Worm (Caenorhabditis elegans) whole organism, L4/young adult: ENCODE measurements around the gene M02G9.4.

ENCODE experiments used
- W03F9.2 ChIP-seq: fragments of 150-350 bp; optimal IDR thresholded peaks from 2 replicates; lab custom pipeline; 2014; ENCODE audit warnings: missing biosample characterization, missing genetic modification characterization
- dao-5 ChIP-seq: sonication (generic microtip); optimal IDR thresholded peaks from 2 replicates; lab custom pipeline; 2016; ENCODE audit warnings: missing genotype, missing genetic modification characterization, moderate library complexity, missing compliant biosample characterization
- him-1 ChIP-seq: sonication (generic microtip); optimal IDR thresholded peaks from 2 replicates; lab custom pipeline; 2016; ENCODE audit warnings: missing genotype, missing genetic modification reagents, missing genetic modification characterization, missing compliant biosample characterization

Gene M02G9.4

DNA sequence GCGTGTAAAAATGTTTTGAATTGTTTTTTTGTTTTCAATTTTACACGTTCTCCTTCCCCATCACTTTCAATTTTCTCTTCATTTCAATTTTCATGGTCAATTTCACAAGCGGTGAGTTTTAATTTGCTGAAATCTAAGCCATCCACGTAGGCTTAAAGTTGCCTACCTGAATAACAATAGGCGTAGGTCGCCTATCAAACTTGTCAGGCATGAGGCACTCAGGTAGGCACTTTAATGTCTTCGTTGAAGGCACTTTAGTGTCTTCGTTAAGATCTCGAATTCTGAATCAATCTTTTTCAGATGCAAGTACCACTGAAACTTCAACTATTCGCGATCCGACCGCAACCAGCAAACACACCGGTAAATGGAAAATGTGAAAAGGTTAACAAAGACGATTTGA is 7.8 kb upstream of the M02G9.4 start, which contains the start of gene ZK970.8:
TSS of gene ZK970.8 (plus strand) at position 301 of the 400 bp plus-strand sequence.
- TF ChIP-seq W03F9.2 (tag; lab: Kevin White, UChicago) (no peak), dao-5 (tag; lab: Kevin White, UChicago) (no peak)

DNA sequence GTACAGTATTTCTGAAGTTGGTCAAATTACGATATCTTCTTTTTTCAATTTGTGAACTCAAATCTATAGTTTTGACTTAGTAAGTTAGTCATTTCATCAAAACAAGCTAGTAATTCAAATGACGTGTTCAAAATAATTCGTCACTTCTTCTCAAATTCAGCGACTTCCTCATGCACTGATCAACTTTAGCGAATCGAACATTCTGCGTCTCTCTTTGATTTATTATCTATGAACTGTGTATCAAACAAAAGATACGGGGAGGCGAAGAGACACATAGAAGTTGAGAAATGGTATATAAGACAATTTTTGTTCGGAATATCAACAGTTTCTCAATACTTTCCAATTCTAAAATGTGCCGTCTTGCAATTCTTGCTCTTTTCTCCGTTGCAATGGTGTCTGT is 5.1 kb upstream of the M02G9.4 start, which contains the start of gene srlf-34:
TSS of gene srlf-34 (plus strand) at position 321 of the 400 bp plus-strand sequence.
- TF ChIP-seq dao-5 (tag; lab: Kevin White, UChicago): no peak
- no peak for TF ChIP-seq him-1 (tag; lab: Kevin White, UChicago)
- no peak for TF ChIP-seq W03F9.2 (tag; lab: Kevin White, UChicago)

DNA sequence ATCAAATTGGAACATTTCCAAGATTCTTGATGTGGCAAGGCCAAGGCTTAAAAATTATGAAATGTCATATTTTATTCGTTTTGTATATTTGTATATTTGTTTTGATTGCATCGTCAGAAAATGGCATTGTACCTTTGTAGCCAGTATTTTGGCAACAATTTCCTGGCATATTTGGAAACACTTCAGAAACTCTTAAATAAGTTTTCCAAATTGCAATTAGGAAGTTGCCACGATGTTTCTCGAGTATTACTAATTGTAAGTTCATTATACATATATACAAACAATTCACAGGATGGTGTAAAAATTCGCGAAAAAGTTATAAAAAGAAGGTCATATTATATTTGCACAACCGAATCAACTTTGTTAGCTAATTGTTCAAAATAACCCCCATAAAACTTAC is 1.9 kb upstream of the M02G9.4 start, which contains the start of gene idpp-8:
TSS of gene idpp-8 (plus strand) at position 301 of the 400 bp plus-strand sequence.
- TF ChIP-seq dao-5 (tag; lab: Kevin White, UChicago) (no peak), him-1 (tag; lab: Kevin White, UChicago) (no peak)

- TF ChIP-seq dao-5 (tag; lab: Kevin White, UChicago): no peak
- TF ChIP-seq him-1 (tag; lab: Kevin White, UChicago): no peak
Observed at ce11 chrII:10316119-10316518, 988 bp upstream of the M02G9.4 start, which contains the start of gene gcy-5. Gene gcy-5, minus strand, starts transcription at chrII:10316219.

DNA sequence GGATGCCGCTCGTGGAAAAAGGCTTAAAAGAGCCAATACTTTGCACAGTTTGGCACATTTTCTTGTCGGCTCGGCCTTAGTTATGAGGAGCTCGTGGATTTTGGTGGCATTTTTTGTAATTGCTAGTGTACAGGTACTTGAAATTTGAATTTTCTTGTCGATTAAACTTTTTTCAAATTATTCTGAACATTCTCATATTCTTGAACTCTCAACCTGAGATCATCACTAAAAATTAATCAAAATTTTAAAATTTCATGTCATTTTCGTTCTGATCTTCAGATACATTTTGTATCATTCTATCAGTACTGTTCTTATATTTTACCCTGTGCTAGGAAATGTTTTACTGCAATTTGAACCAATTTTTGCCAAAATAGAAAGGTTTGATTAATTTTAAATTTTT is 4.3 kb downstream of the M02G9.4 start, which contains the start of gene idpp-4:
TSS of gene idpp-4 (plus strand) at position 51 of the 400 bp plus-strand sequence.
- no peak for TF ChIP-seq W03F9.2 (tag; lab: Kevin White, UChicago)
- no peak for TF ChIP-seq dao-5 (tag; lab: Kevin White, UChicago)
- no peak for TF ChIP-seq him-1 (tag; lab: Kevin White, UChicago)

- TF ChIP-seq dao-5 (tag; lab: Kevin White, UChicago) (no peak), him-1 (tag; lab: Kevin White, UChicago) (no peak), W03F9.2 (tag; lab: Kevin White, UChicago) (no peak)
Observed at ce11 chrII:10325615-10326232, 8.6 kb downstream of the M02G9.4 start, which contains the start of gene appg-1. Gene appg-1, plus strand, starts transcription at chrII:10326041.

- TF ChIP-seq him-1 (tag; lab: Kevin White, UChicago) (no peak), W03F9.2 (tag; lab: Kevin White, UChicago) (no peak), dao-5 (tag; lab: Kevin White, UChicago) (no peak)
Observed at ce11 chrII:10329754-10330153, 12.6 kb downstream of the M02G9.4 start.

DNA sequence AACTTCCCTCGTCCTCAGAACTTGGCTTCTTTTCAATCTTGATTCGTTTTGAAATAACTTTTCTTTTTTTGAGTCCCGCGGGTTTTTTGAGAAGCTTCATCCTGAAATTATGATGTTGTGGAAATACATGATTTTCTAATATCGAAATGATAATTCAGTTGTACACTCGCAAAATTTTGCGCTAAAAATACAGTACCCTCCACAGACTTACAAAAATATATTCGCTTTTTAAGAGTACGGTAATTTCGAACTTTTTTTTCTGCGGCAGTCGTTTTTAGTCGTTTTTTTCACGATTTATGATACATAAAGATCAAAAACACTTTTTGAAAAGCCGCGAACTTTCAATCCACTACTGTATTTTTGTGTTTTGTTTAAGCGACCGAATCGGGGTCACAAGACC is 27.9 kb downstream of the M02G9.4 start, which contains the start of gene pro-2:
TSS of gene pro-2 (minus strand) at position 101 of the 400 bp plus-strand sequence.
- TF ChIP-seq him-1 (tag; lab: Kevin White, UChicago) (no peak), W03F9.2 (tag; lab: Kevin White, UChicago) (no peak), dao-5 (tag; lab: Kevin White, UChicago) (no peak)

- no peak for TF ChIP-seq him-1 (tag; lab: Kevin White, UChicago)
- no peak for TF ChIP-seq W03F9.2 (tag; lab: Kevin White, UChicago)
- no peak for TF ChIP-seq dao-5 (tag; lab: Kevin White, UChicago)
Observed at ce11 chrII:10346075-10346474, 29.0 kb downstream of the M02G9.4 start, which contains the start of gene C07E3.10. Gene C07E3.10, plus strand, starts transcription at chrII:10346375.

DNA sequence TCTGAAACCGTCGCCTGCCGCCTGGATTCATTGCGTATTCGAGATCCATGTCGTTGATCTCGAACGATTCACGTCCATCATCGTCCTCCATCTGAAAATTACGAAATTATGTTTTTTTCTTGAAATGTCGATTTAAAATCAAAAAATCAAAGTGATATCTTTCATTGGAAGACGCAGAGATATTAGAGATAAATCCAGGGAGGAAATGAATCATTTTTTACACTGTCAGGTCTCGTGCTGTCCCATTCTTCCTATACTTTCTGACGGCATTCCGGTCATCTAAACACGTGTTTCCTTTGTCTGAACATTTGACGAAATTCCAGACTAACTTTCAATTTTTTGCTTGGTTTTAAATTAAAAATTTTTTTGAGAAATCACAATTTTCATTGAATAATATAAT is 32.8 kb downstream of the M02G9.4 start, which contains the start of gene stip-1:
TSS of gene stip-1 (minus strand) at position 98 of the 400 bp plus-strand sequence.
- TF ChIP-seq him-1 (tag; lab: Kevin White, UChicago): no peak
- TF ChIP-seq W03F9.2 (tag; lab: Kevin White, UChicago): no peak
- no peak for TF ChIP-seq dao-5 (tag; lab: Kevin White, UChicago)

DNA sequence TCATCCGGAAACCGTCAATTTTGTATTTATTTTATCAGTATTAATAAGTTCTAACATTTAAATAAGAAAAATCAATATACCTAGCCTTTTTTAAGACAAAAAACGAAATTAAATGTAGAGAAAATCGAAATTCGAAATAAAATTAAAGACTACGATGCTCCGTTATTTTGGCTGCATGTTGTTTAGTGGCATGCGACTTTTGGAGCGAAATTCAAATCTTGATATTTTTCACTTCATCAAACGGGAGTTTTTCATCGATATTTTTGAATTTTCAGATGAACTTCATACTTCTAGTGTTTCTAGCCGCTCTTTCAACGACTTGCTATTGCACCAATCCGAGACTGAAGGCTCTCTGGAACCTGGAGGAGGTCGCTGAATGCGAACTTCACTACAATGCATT is 33.4 kb downstream of the M02G9.4 start, which contains the start of gene C07E3.9:
TSS of gene C07E3.9 (plus strand) at position 270 of the 400 bp plus-strand sequence.
- TF ChIP-seq W03F9.2 (tag; lab: Kevin White, UChicago) (no peak), dao-5 (tag; lab: Kevin White, UChicago) (no peak), him-1 (tag; lab: Kevin White, UChicago) (no peak)

DNA sequence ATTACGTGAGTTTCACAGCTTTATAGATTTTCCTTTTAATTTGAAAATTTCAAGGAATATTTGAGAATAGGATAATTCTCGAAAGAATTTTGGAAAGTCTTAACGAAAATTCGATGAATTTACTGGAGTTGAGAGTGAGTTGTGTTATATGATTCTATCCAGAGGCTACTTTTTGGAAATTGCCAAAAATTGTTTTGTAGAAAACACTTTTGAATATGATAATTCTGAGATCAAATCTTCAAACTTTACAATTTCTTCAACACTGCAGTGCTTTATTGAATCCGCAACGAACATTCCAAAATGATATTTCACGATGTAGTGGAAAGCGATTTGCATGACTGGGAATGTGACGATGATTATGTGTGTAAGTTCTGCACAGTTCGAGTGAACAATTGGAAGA is 34.9 kb downstream of the M02G9.4 start, which contains the start of gene C07E3.8:
TSS of gene C07E3.8 (plus strand) at position 301 of the 400 bp plus-strand sequence.
- no peak for TF ChIP-seq dao-5 (tag; lab: Kevin White, UChicago)
- no peak for TF ChIP-seq him-1 (tag; lab: Kevin White, UChicago)
- no peak for TF ChIP-seq W03F9.2 (tag; lab: Kevin White, UChicago)

- no peak for TF ChIP-seq W03F9.2 (tag; lab: Kevin White, UChicago)
- no peak for TF ChIP-seq dao-5 (tag; lab: Kevin White, UChicago)
- TF ChIP-seq him-1 (tag; lab: Kevin White, UChicago): no peak
Observed at ce11 chrII:10357468-10358007, 40.4 kb downstream of the M02G9.4 start, which contains the start of gene C07E3.3. Gene C07E3.3, minus strand, starts transcription at chrII:10357518.
